Worm (Caenorhabditis elegans) whole organism, early embryonic: Measurements from ENCODE around the gene ZC21.8.

ENCODE experiments used
- B0310.2 ChIP-seq: sonication (generic microtip); optimal IDR thresholded peaks from 2 replicates; lab custom pipeline; 2016; ENCODE audit warnings: mild to moderate bottlenecking, missing genetic modification characterization, missing compliant biosample characterization
- F13C5.2 ChIP-seq: sonication (generic microtip); optimal IDR thresholded peaks from 2 replicates; lab custom pipeline; 2017; ENCODE audit warnings: mild to moderate bottlenecking, missing genetic modification characterization, inconsistent platforms, missing compliant biosample characterization
- aly-1 ChIP-seq: sonication (generic microtip); optimal IDR thresholded peaks from 2 replicates; lab custom pipeline; 2016; ENCODE audit warnings: missing genetic modification characterization, missing compliant biosample characterization
- ama-1 ChIP-seq: fragments of 150-350 bp; optimal IDR thresholded peaks from 2 replicates; lab custom pipeline; 2014
- ceh-13 ChIP-seq: fragments of 200-800 bp; sonication (Bioruptor generic); optimal IDR thresholded peaks from 2 replicates; lab custom pipeline; 2018; ENCODE audit warnings: mild to moderate bottlenecking, missing genetic modification characterization, missing compliant biosample characterization
- ceh-36 ChIP-seq: sonication (generic microtip); optimal IDR thresholded peaks from 2 replicates; lab custom pipeline; 2016; ENCODE audit warnings: missing genetic modification characterization, inconsistent platforms, missing compliant biosample characterization
- ets-7 ChIP-seq: sonication (generic microtip); optimal IDR thresholded peaks from 2 replicates; lab custom pipeline; 2016; ENCODE audit warnings: missing genotype, missing genetic modification characterization, missing compliant biosample characterization
- flt-1 ChIP-seq: fragments of 200-800 bp; sonication (Bioruptor generic); IDR thresholded peaks from 2 replicates; pipeline ENCODE4 v1.3.6; 2022; ENCODE audit warnings: missing genetic modification characterization, missing compliant biosample characterization
- hmbx-1 ChIP-seq: sonication (generic microtip); optimal IDR thresholded peaks from 2 replicates; lab custom pipeline; 2016; ENCODE audit warnings: mild to moderate bottlenecking, missing genetic modification characterization, missing compliant biosample characterization
- hmg-4 ChIP-seq: fragments of 200-800 bp; sonication (Bioruptor generic); optimal IDR thresholded peaks from 2 replicates; lab custom pipeline; 2018; ENCODE audit warnings: mild to moderate bottlenecking, missing genetic modification characterization, missing compliant biosample characterization
- hnd-1 ChIP-seq: sonication (generic microtip); optimal IDR thresholded peaks from 2 replicates; lab custom pipeline; 2016; ENCODE audit warnings: missing genetic modification characterization, missing compliant biosample characterization
- pes-1 ChIP-seq: fragments of 200-800 bp; sonication (Bioruptor generic); IDR thresholded peaks from 2 replicates; pipeline ENCODE4 v1.3.6; 2022; ENCODE audit warnings: missing genetic modification reagents, missing genetic modification characterization, missing compliant biosample characterization
- scrt-1 ChIP-seq: fragments of 200-800 bp; sonication (Bioruptor generic); IDR thresholded peaks from 2 replicates; pipeline ENCODE4 v1.3.6; 2022; ENCODE audit warnings: missing genetic modification characterization, missing compliant biosample characterization
- sea-1 ChIP-seq: fragments of 200-800 bp; sonication (Bioruptor generic); conservative IDR thresholded peaks from 2 replicates; pipeline ENCODE4 v1.3.6; 2022; ENCODE audit warnings: missing genetic modification characterization, missing compliant biosample characterization
- tbx-11 ChIP-seq: fragments of 200-800 bp; sonication (Bioruptor generic); IDR thresholded peaks from 2 replicates; pipeline ENCODE4 v1.3.6; 2022; ENCODE audit warnings: missing genetic modification characterization, missing compliant biosample characterization
- tbx-37 ChIP-seq: fragments of 200-800 bp; sonication (Bioruptor generic); conservative IDR thresholded peaks from 2 replicates; pipeline ENCODE4 v1.3.6; 2022; ENCODE audit warnings: missing genetic modification reagents, missing genetic modification characterization, missing compliant biosample characterization
- tra-4 ChIP-seq: sonication (generic microtip); optimal IDR thresholded peaks from 2 replicates; lab custom pipeline; 2017; ENCODE audit warnings: missing genetic modification characterization, missing compliant biosample characterization

Gene ZC21.8

DNA sequence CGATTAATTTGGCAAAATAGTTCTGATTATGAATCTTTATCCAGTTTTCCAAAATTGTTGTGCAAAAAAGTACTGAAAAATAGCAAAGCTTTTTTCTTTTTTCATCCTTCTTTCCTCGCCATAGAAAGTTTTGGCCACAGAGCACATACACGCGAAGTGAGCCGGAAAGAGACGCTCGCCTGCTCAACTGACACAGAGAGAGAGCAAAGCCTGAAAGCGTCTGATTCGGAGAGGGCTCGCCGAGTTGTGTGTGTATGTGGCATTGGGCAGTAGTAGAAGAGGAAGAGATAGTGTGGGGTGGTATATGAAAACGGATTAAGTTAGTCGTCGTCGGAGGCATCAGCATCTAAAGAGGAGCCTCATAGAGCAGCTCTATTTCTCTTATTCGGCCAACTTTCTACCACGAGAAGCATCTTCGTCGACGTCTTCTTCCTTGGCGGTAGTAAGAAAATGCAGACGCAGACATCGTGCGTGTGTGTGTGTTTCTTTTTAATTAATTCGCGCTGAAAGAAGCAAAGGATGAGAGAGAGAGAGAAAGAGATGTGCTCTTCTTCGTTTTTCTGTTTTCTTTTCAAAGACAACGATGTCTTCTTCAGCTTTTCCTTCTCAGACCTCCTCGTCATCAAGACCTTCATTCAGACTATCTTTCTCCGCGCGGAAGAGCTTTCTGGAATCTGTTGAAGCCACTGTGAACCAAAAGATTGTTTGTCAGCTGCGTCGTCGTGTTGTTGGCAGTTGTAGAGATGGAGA, 10.0 kb downstream of the ZC21.8 start:
- TF ChIP-seq ceh-36 (tag; lab: Kevin White, UChicago) (no peak), pes-1 (GFP tag; lab: Robert Waterston, UW) (no peak), tbx-37 (GFP tag; lab: Robert Waterston, UW) (no peak), hmbx-1 (tag; lab: Kevin White, UChicago) (no peak), ama-1 (lab: Kevin White, UChicago) (no peak), F13C5.2 (tag; lab: Kevin White, UChicago) (no peak), hmg-4 (no peak)

DNA sequence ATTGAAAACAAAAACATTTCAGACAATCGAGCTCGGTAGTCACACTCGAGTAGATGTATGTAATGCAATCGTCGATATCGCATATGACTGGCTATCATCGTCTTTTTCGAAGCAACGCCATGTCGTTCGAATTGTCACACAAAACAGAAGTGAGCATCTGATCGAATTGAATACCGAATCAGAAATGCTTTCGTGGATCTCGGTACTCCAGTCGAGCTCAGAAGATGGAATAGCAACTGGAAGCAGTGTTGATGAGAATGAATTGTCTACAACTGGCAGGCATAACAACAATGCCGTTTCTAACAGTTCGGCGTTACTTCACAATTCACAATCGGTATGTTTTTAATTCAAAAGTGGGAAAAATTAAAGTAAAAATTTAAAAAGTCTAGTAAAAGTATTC, 10.6 kb downstream of the ZC21.8 start:
- TF ChIP-seq hmbx-1 (tag; lab: Kevin White, UChicago), result no peak
- TF ChIP-seq ceh-13 (GFP tag; lab: Kevin White, UChicago), result no peak
- no peak for TF ChIP-seq ceh-36 (tag; lab: Kevin White, UChicago)
- no peak for TF ChIP-seq tbx-11 (GFP tag; lab: Robert Waterston, UW)
- TF ChIP-seq aly-1 (tag; lab: Kevin White, UChicago), result no peak
- no peak for TF ChIP-seq sea-1 (GFP tag; lab: Robert Waterston, UW)
- TF ChIP-seq hmg-4, result no peak
- TF ChIP-seq pes-1 (GFP tag; lab: Robert Waterston, UW), result no peak
- TF ChIP-seq B0310.2 (tag; lab: Kevin White, UChicago), result no peak
- TF ChIP-seq hnd-1 (tag; lab: Kevin White, UChicago), result no peak
- no peak for TF ChIP-seq ama-1 (lab: Kevin White, UChicago)
- no peak for TF ChIP-seq flt-1 (GFP tag; lab: Robert Waterston, UW)

DNA sequence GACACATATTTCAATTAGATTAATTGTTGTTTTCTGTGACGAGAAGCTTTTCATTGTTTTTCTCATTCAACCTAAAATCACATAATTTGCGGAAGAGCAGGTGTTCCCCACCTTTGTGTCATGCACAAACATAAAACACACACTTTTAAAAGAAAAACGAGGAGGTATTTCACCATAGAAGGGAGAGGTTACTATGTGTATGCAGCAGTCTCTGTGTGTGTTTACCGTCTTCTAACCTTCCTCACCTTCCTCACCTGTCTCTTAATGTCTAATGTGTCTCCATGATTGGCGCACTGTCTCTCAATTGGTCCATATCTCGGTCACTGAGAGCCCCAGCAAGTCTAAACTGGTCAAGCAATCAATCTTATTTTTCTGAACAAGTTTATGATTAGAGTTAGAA, 13.4 kb downstream of the ZC21.8 start:
- TF ChIP-seq hmg-4, result peak; percentile 33
- TF ChIP-seq ets-7 (tag; lab: Kevin White, UChicago), result no peak

DNA sequence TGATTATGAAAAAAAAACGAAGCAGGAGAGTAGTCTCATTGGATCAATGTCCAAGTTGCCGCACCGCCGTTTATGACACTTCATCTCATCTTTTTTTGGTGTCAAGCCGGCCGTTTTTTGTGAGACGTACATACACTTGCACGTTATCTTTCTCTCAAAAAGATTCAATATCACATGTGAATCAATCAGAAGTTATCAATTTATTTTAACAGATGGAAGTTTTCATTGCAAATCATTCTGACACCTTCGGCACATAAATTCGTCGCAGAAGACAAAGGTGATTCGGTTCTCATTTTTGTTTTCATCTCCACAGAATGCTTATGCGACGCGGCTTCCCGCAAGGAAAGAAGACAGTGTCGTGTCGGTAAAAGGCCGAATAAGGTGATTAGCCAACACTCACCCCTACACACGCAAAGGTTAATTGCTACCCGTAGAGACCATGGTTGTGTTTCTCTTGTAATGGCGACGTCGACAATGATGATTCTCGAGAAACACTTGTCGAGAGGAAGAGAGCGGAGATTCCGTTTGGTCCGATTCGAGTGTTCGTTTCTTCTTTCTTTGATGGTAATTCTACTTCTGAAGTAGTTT, 15.5 kb downstream of the ZC21.8 start:
- no peak for TF ChIP-seq aly-1 (tag; lab: Kevin White, UChicago)
- TF ChIP-seq pes-1 (GFP tag; lab: Robert Waterston, UW), result no peak
- TF ChIP-seq hmbx-1 (tag; lab: Kevin White, UChicago), result no peak
- TF ChIP-seq B0310.2 (tag; lab: Kevin White, UChicago), result no peak
- no peak for TF ChIP-seq tbx-37 (GFP tag; lab: Robert Waterston, UW)
- TF ChIP-seq scrt-1 (GFP tag; lab: Robert Waterston, UW), result no peak
- TF ChIP-seq ama-1 (lab: Kevin White, UChicago), result no peak
- 0 out of 2 replicates have a peak, but pooled peaks have one; percentile 35 for TF ChIP-seq sea-1 (GFP tag; lab: Robert Waterston, UW)

DNA sequence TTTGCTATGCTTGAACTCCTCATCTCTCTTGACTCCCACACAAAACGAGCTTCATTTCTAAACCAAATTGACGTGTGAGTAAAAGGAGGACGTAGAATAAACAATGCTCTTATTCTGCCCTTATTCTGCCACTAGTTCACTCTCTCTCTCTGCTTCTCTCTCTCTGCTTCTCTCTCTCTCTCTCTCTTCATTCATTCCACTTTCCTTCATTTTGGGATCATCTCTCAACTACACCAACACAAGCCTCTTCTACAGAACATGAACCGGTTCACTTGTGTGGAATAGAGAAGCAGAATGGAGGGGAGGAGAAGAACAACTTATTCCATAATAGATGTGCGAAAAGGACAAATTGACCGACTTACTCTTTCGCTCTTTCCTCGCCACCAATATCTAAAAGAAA, 16.4 kb downstream of the ZC21.8 start:
- TF ChIP-seq hmg-4 (peak; percentile 7), tbx-37 (GFP tag; lab: Robert Waterston, UW) (no peak), sea-1 (GFP tag; lab: Robert Waterston, UW) (no peak), hnd-1 (tag; lab: Kevin White, UChicago) (no peak)

DNA sequence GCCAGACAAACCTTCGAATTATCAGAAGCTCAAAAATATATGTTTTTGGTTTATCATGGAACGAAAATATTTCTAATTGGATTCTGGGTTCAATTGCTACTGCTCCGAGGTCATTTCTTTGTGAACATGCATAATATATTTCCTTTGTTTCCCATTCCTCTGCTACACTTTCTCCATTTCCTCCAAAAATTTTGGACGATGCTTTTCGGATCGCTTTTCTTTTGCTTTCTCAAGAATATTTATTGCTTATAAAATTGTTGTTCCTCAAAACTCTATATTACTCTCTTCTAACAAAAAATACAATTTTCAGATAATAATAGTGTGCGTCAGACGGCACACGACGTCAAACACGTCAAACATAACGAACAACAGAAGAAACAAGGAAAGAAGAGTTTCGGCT, 25.1 kb downstream of the ZC21.8 start, which contains the start of gene pac-1:
Gene pac-1 (plus strand): TSS at position 301 of the 400 bp plus-strand sequence.
- TF ChIP-seq hmbx-1 (tag; lab: Kevin White, UChicago), result no peak
- TF ChIP-seq F13C5.2 (tag; lab: Kevin White, UChicago), result no peak
- TF ChIP-seq pes-1 (GFP tag; lab: Robert Waterston, UW), result no peak
- no peak for TF ChIP-seq flt-1 (GFP tag; lab: Robert Waterston, UW)
- no peak for TF ChIP-seq hmg-4

DNA sequence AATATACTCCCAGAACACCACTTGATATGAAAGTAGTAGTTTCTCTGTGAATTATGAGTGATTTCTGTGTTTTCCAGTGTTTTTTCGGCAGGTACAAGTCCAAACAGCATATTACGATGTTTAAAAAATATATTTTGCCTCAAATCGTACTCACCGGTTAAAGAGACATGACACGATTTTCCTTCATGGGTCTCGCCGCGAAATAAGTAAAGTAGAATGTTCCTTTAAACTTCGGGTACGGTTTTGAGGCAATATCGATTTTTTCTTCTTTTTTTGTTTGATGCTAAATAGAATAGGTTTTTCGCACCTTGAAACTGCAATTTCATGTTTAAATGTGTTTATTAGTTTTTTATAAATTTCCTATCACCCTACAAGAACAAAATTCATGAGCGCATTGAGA, 27.8 kb downstream of the ZC21.8 start:
- TF ChIP-seq ama-1 (lab: Kevin White, UChicago), result no peak
- no peak for TF ChIP-seq scrt-1 (GFP tag; lab: Robert Waterston, UW)
- TF ChIP-seq sea-1 (GFP tag; lab: Robert Waterston, UW), result no peak
- TF ChIP-seq F13C5.2 (tag; lab: Kevin White, UChicago), result no peak
- no peak for TF ChIP-seq ceh-13 (GFP tag; lab: Kevin White, UChicago)
- no peak for TF ChIP-seq pes-1 (GFP tag; lab: Robert Waterston, UW)

DNA sequence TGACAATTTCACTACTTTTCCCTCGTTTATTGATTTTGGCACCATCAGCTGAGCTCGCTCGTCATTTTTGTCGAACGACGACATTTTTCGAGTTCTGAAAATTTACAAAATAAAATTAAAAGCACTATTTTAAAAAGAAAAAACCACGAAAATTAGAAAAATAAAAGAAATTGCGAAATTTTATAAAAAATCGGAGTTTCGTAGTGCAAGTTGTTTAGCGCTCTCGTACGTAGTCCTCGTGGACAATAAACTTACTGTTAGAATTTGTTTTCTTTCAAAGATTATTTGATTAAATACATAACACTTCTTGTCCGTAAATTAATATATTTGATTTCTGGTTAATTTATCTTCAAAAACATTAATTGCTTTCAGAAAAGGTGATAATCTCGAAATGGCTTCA, 29.5 kb downstream of the ZC21.8 start, which contains the start of the genes ess-2 and F42H10.2:
Gene ess-2 (minus strand): TSS at position 99 of the 400 bp plus-strand sequence.
Gene F42H10.2 (plus strand): TSS at position 367 of the 400 bp plus-strand sequence.
- no peak for TF ChIP-seq sea-1 (GFP tag; lab: Robert Waterston, UW)
- no peak for TF ChIP-seq hnd-1 (tag; lab: Kevin White, UChicago)
- no peak for TF ChIP-seq scrt-1 (GFP tag; lab: Robert Waterston, UW)
- TF ChIP-seq aly-1 (tag; lab: Kevin White, UChicago), result no peak
- TF ChIP-seq flt-1 (GFP tag; lab: Robert Waterston, UW), result no peak
- TF ChIP-seq hmbx-1 (tag; lab: Kevin White, UChicago), result no peak
- TF ChIP-seq F13C5.2 (tag; lab: Kevin White, UChicago), result no peak
- no peak for TF ChIP-seq tbx-11 (GFP tag; lab: Robert Waterston, UW)
- no peak for TF ChIP-seq tra-4 (tag; lab: Kevin White, UChicago)
